Fruit fly (Drosophila melanogaster) S2 (cell line): ENCODE data around the gene aub.

Experiments used
- CG8478 ChIP-seq: fragments of >200 bp; optimal IDR thresholded peaks from 2 replicates; lab custom pipeline; 2018
- CTCF ChIP-seq, 2 experiments: fragments of >200 bp; optimal IDR thresholded peaks; 2 replicates each; lab custom pipeline; 2018

DNA sequence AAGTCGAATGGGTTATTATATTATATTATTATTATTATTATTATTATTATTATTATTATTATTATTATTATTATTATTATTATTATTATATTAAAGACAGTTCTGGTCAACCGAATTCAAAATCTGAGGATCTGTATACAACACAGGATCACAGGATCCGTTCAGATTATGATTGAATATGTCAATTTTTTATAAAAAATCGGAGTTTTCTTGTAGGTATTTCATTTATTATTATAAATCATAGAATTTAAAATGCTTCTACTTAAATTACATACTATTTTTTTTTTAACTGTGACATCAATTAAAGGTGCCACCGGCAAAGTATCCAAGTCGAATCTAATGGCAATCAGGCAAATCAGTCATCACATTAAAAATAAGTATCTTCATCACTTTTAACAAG, 15.4 kb upstream of the aub start, which contains the start of gene CG14913:
- TF ChIP-seq CTCF (optimal IDR thresholded peaks at IDR 0.05; lab: Kevin White, UChicago) (no peak), CG8478 (no peak)
